Worm (Caenorhabditis elegans) whole organism, young adult: Measurements from ENCODE around the gene glb-19.

Source experiments
- F22D6.2 ChIP-seq: sonication (generic microtip); optimal IDR thresholded peaks from 2 replicates; lab custom pipeline; 2016; ENCODE audit warnings: mild to moderate bottlenecking, missing genetic modification characterization, missing compliant biosample characterization
- F23B12.7 ChIP-seq: sonication (generic microtip); optimal IDR thresholded peaks from 2 replicates; lab custom pipeline; 2017; ENCODE audit warnings: missing genetic modification characterization, mild to moderate bottlenecking, missing compliant biosample characterization, antibody characterized with exemption, moderate library complexity; ENCODE audit not compliant: insufficient read depth
- F33H1.4 ChIP-seq: fragments of 200-800 bp; sonication (Bioruptor generic); IDR thresholded peaks from 2 replicates; pipeline ENCODE4 v1.3.6; 2022; ENCODE audit warnings: missing genetic modification reagents, missing genetic modification characterization, missing compliant biosample characterization
- K11D2.4 ChIP-seq: fragments of 200-800 bp; sonication (Bioruptor generic); IDR thresholded peaks from 2 replicates; pipeline ENCODE4 v1.3.6; 2022; ENCODE audit warnings: missing genetic modification reagents, missing genetic modification characterization, missing compliant biosample characterization
- Y53F4B.3 ChIP-seq: fragments of 200-800 bp; sonication (Bioruptor generic); IDR thresholded peaks from 2 replicates; pipeline ENCODE4 v1.3.6; 2022; ENCODE audit warnings: missing genetic modification reagents, missing genetic modification characterization, missing compliant biosample characterization
- ceh-27 ChIP-seq: fragments of 200-800 bp; sonication (Bioruptor generic); optimal IDR thresholded peaks from 2 replicates; lab custom pipeline; 2018; ENCODE audit warnings: mild to moderate bottlenecking, missing genetic modification characterization, moderate library complexity, missing compliant biosample characterization
- ceh-58 ChIP-seq: fragments of 200-800 bp; sonication (Bioruptor generic); IDR thresholded peaks from 2 replicates; pipeline ENCODE4 v1.3.6; 2022; ENCODE audit warnings: missing genetic modification characterization, missing compliant biosample characterization
- egl-18 ChIP-seq: fragments of 200-800 bp; sonication (Bioruptor generic); IDR thresholded peaks from 2 replicates; pipeline ENCODE4 v1.3.6; 2022; ENCODE audit warnings: missing genetic modification reagents, missing genetic modification characterization, missing compliant biosample characterization
- gei-17 ChIP-seq: fragments of 200-800 bp; sonication (Bioruptor generic); optimal IDR thresholded peaks from 2 replicates; lab custom pipeline; 2018; ENCODE audit warnings: mild to moderate bottlenecking, missing genetic modification characterization, missing compliant biosample characterization
- hsf-1 ChIP-seq: fragments of 200-800 bp; sonication (Bioruptor generic); IDR thresholded peaks from 2 replicates; pipeline ENCODE4 v1.3.6; 2022; ENCODE audit warnings: missing genetic modification reagents, missing genetic modification characterization, missing compliant biosample characterization
- lin-35 ChIP-seq, 3 experiments: fragments of 150-350 bp in 2 of 3; sonication (generic microtip) in 1 of 3; optimal IDR thresholded peaks; 2 replicates each; lab custom pipeline; 2014 to 2018; ENCODE audit warnings: missing biosample characterization in 3 of 3, missing genetic modification characterization in 3 of 3, missing genetic modification reagents in 3 of 3
- madf-3 ChIP-seq: fragments of 200-800 bp; sonication (Bioruptor generic); IDR thresholded peaks from 2 replicates; pipeline ENCODE4 v1.3.6; 2022; ENCODE audit warnings: missing genetic modification reagents, missing genetic modification characterization, missing compliant biosample characterization
- nfya-1 ChIP-seq: sonication (generic microtip); optimal IDR thresholded peaks from 2 replicates; lab custom pipeline; 2017; ENCODE audit warnings: antibody characterized with exemption, missing compliant biosample characterization, missing genetic modification characterization, borderline replicate concordance; ENCODE audit not compliant: insufficient read depth
- snpc-1.3 ChIP-seq: sonication (generic microtip); optimal IDR thresholded peaks from 2 replicates; lab custom pipeline; 2017; ENCODE audit warnings: missing genetic modification characterization, mild to moderate bottlenecking, missing compliant biosample characterization, antibody characterized with exemption, moderate library complexity, missing genotype, missing genetic modification reagents; ENCODE audit not compliant: insufficient read depth
- sptf-2 ChIP-seq: fragments of 200-800 bp; sonication (Bioruptor generic); optimal IDR thresholded peaks from 2 replicates; lab custom pipeline; 2018; ENCODE audit warnings: mild to moderate bottlenecking, missing genetic modification characterization, missing compliant biosample characterization
- tbx-9 ChIP-seq: sonication (generic microtip); optimal IDR thresholded peaks from 2 replicates; lab custom pipeline; 2016; ENCODE audit warnings: borderline replicate concordance, missing genetic modification characterization, inconsistent platforms, missing compliant biosample characterization
- ztf-26 ChIP-seq: sonication (generic microtip); optimal IDR thresholded peaks from 2 replicates; lab custom pipeline; 2017; ENCODE audit warnings: missing genetic modification characterization, missing compliant biosample characterization
- ztf-28 ChIP-seq: fragments of 200-800 bp; sonication (Bioruptor generic); IDR thresholded peaks from 2 replicates; pipeline ENCODE4 v1.3.6; 2022; ENCODE audit warnings: missing genetic modification reagents, missing genetic modification characterization, missing compliant biosample characterization

glb-19 gene

ce11 chrIV:10593570-10593969 lies 60.4 kb downstream of the glb-19 start, which contains the start of gene C43F9.7:
Gene C43F9.7 (minus strand): TSS chrIV:10593670.
- no peak for TF ChIP-seq madf-3
- TF ChIP-seq K11D2.4 (GFP tag; lab: Robert Waterston, UW): no peak
- TF ChIP-seq ceh-27: no peak
- TF ChIP-seq snpc-1.3: no peak
- TF ChIP-seq F23B12.7 (tag; lab: Kevin White, UChicago): no peak
- TF ChIP-seq lin-35 (GFP tag; optimal IDR thresholded peaks at IDR 0.05; lab: Kevin White, UChicago): no peak
- TF ChIP-seq sptf-2 (GFP tag; lab: Kevin White, UChicago): no peak
- TF ChIP-seq hsf-1 (GFP tag; lab: Robert Waterston, UW): no peak
- TF ChIP-seq tbx-9: no peak
- no peak for TF ChIP-seq Y53F4B.3 (GFP tag; lab: Robert Waterston, UW)
- TF ChIP-seq nfya-1: no peak
- TF ChIP-seq ztf-26 (tag; lab: Kevin White, UChicago): no peak
- TF ChIP-seq F33H1.4 (GFP tag; lab: Robert Waterston, UW): no peak
- no peak for TF ChIP-seq ztf-28 (GFP tag; lab: Robert Waterston, UW)
- no peak for TF ChIP-seq egl-18 (GFP tag; lab: Robert Waterston, UW)
- TF ChIP-seq F22D6.2 (tag; lab: Kevin White, UChicago): no peak
- no peak for TF ChIP-seq ceh-58
- no peak for TF ChIP-seq gei-17 (GFP tag; lab: Kevin White, UChicago)
